Fruit fly (Drosophila melanogaster) whole organism, wandering third instar larva: ENCODE measurements around the gene CG11741.

Experiments
- br ChIP-seq: fragments of 200-800 bp; sonication (Bioruptor generic); optimal IDR thresholded peaks from 2 replicates; lab custom pipeline; 2016; ENCODE audit warnings: missing biosample characterization, missing genetic modification characterization
- dl ChIP-seq, 2 experiments: fragments of 175-275, 200-275 bp in 1 of 2; fragments of 200-275 bp in 1 of 2; sonication (Bioruptor generic); optimal IDR thresholded peaks; lab custom pipeline; 2018; ENCODE audit warnings: mild to moderate bottlenecking in 2 of 2, missing biosample characterization in 2 of 2, missing genetic modification characterization in 2 of 2, moderate library complexity in 2 of 2; ENCODE audit not compliant: partially characterized antibody in 2 of 2, insufficient read depth in 1 of 2
- lola ChIP-seq: fragments of >200 bp; optimal IDR thresholded peaks from 2 replicates; lab custom pipeline; 2017; ENCODE audit warnings: missing biosample characterization, missing genetic modification characterization
- pan ChIP-seq: fragments of >200 bp; optimal IDR thresholded peaks from 2 replicates; lab custom pipeline; 2017

DNA sequence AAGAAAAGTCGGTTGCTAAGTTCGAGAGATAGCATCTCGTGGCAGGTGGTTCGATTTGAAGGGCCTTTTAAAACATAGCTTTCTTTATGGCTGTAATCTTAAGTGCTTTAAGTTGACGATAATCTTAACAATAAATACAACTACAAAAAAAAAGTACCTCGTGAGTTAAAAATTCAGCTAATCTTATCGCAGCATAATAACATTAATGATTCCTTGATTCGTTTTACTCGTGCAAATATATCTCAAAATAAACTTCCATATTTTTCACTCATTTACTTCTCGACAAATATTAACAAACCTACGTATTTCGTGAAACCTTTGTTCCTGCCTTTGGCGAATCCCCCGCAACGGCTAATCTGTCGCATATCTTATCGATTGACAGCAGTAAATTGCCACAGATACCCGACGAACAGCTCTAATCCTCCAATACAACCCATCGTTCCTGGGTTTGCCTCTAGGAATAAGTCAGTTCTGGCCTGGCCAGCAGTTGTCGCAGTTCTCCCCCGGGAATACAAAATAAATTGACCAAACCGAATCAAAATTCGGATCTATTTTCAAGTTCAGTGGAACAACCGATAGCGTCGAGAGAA is 10.0 kb downstream of the CG11741 start:
- TF ChIP-seq pan (lab: Kevin White, UChicago) (no peak), dl (GFP tag; optimal IDR thresholded peaks at IDR 0.05; lab: Kevin White, UChicago; ENCODE audit: insufficient read depth in 1 of 2, partially characterized antibody in 2 of 2) (no peak), br (peak; percentile 41), lola (GFP tag; lab: Kevin White, UChicago) (no peak)
